Worm (Caenorhabditis elegans) whole organism, L1 larva: Measurements from ENCODE around the gene che-11.

Experiments used
- C04F5.9 ChIP-seq: sonication (generic microtip); optimal IDR thresholded peaks from 2 replicates; lab custom pipeline; 2016; ENCODE audit warnings: missing genetic modification characterization, missing compliant biosample characterization
- C16A3.4 ChIP-seq: fragments of 150-350 bp; optimal IDR thresholded peaks from 2 replicates; lab custom pipeline; 2014; ENCODE audit warnings: missing biosample characterization, missing genetic modification characterization
- F16B12.6 ChIP-seq: fragments of 150-350 bp; optimal IDR thresholded peaks from 2 replicates; lab custom pipeline; 2014; ENCODE audit warnings: missing biosample characterization, missing genetic modification characterization
- Y116A8C.19 ChIP-seq: sonication (generic microtip); optimal IDR thresholded peaks from 2 replicates; lab custom pipeline; 2016; ENCODE audit warnings: missing compliant biosample characterization, missing genetic modification characterization, borderline replicate concordance
- aly-2 ChIP-seq: fragments of 150-350 bp; optimal IDR thresholded peaks from 2 replicates; lab custom pipeline; 2014; ENCODE audit warnings: missing biosample characterization, missing genetic modification characterization
- ama-1 ChIP-seq: fragments of 150-350 bp; optimal IDR thresholded peaks from 2 replicates; lab custom pipeline; 2014
- ceh-8 ChIP-seq: fragments of 200-800 bp; sonication (Bioruptor generic); optimal IDR thresholded peaks from 2 replicates; lab custom pipeline; 2018; ENCODE audit warnings: mild to moderate bottlenecking, missing genetic modification characterization, moderate library complexity, missing compliant biosample characterization
- ceh-88 ChIP-seq: fragments of 200-800 bp; sonication (Bioruptor generic); IDR thresholded peaks from 2 replicates; pipeline ENCODE4 v1.3.6; 2022; ENCODE audit warnings: missing genetic modification characterization, missing compliant biosample characterization
- ces-1 ChIP-seq: fragments of 150-350 bp; optimal IDR thresholded peaks from 2 replicates; lab custom pipeline; 2014; ENCODE audit warnings: missing biosample characterization, missing genetic modification reagents, missing genetic modification characterization
- dpl-1 ChIP-seq, 3 experiments: fragments of 150-350 bp in 2 of 3; sonication (generic microtip) in 1 of 3; optimal IDR thresholded peaks; 2 replicates each; lab custom pipeline; 2014 to 2017; ENCODE audit warnings: missing biosample characterization in 3 of 3, missing genetic modification characterization in 3 of 3, missing genetic modification reagents in 3 of 3
- efl-3 ChIP-seq: fragments of 200-800 bp; sonication (Bioruptor generic); optimal IDR thresholded peaks from 2 replicates; lab custom pipeline; 2018; ENCODE audit warnings: mild to moderate bottlenecking, missing genetic modification characterization, missing compliant biosample characterization
- egl-13 ChIP-seq: sonication (generic microtip); optimal IDR thresholded peaks from 2 replicates; lab custom pipeline; 2016; ENCODE audit warnings: missing genotype, missing genetic modification reagents, missing genetic modification characterization, missing compliant biosample characterization
- egl-27 ChIP-seq, 2 experiments: fragments of 150-350 bp in 1 of 2; sonication (generic microtip); optimal IDR thresholded peaks; 3 replicates each; lab custom pipeline; 2017 to 2018; ENCODE audit warnings: missing biosample characterization in 2 of 2, missing genetic modification characterization in 2 of 2, missing genetic modification reagents in 2 of 2
- ets-5 ChIP-seq: fragments of 200-800 bp; sonication (Bioruptor generic); IDR thresholded peaks from 2 replicates; pipeline ENCODE4 v1.3.6; 2022; ENCODE audit warnings: missing genetic modification characterization, missing compliant biosample characterization
- fkh-10 ChIP-seq: sonication (generic microtip); optimal IDR thresholded peaks from 2 replicates; lab custom pipeline; 2017; ENCODE audit warnings: missing biosample characterization, missing genetic modification reagents, missing genetic modification characterization
- fkh-4 ChIP-seq: sonication (generic microtip); optimal IDR thresholded peaks from 2 replicates; lab custom pipeline; 2016; ENCODE audit warnings: missing compliant biosample characterization, missing genetic modification characterization, borderline replicate concordance
- fkh-8 ChIP-seq: sonication (generic microtip); optimal IDR thresholded peaks from 2 replicates; lab custom pipeline; 2016; ENCODE audit warnings: mild to moderate bottlenecking, missing genetic modification characterization, missing compliant biosample characterization
- fos-1 ChIP-seq: fragments of 150-350 bp; optimal IDR thresholded peaks from 2 replicates; lab custom pipeline; 2014; ENCODE audit warnings: missing biosample characterization, missing genetic modification characterization
- hlh-17 ChIP-seq: fragments of 200-800 bp; sonication (Bioruptor generic); optimal IDR thresholded peaks from 2 replicates; lab custom pipeline; 2018; ENCODE audit warnings: missing genetic modification characterization, mild to moderate bottlenecking, missing compliant biosample characterization, moderate library complexity, borderline replicate concordance
- hpl-2 ChIP-seq: fragments of 150-350 bp; optimal IDR thresholded peaks from 2 replicates; lab custom pipeline; 2014; ENCODE audit warnings: missing biosample characterization, missing genetic modification reagents, missing genetic modification characterization
- irx-1 ChIP-seq: sonication (generic microtip); optimal IDR thresholded peaks from 2 replicates; lab custom pipeline; 2016; ENCODE audit warnings: missing genetic modification characterization, missing compliant biosample characterization
- isw-1 ChIP-seq: fragments of 200-800 bp; sonication (Bioruptor generic); IDR thresholded peaks from 2 replicates; pipeline ENCODE4 v1.3.6; 2022; ENCODE audit warnings: missing genetic modification characterization, missing compliant biosample characterization
- jun-1 ChIP-seq: fragments of 150-350 bp; optimal IDR thresholded peaks from 2 replicates; lab custom pipeline; 2014; ENCODE audit warnings: missing biosample characterization, missing genetic modification reagents, missing genetic modification characterization
- lin-14 ChIP-seq: fragments of 200-800 bp; sonication (Bioruptor generic); optimal IDR thresholded peaks from 2 replicates; lab custom pipeline; 2018; ENCODE audit warnings: mild to moderate bottlenecking, missing genetic modification characterization, moderate library complexity, missing compliant biosample characterization
- lin-15B ChIP-seq: fragments of 150-350 bp; sonication (generic microtip); optimal IDR thresholded peaks from 3 replicates; lab custom pipeline; 2014; ENCODE audit warnings: missing biosample characterization, missing genetic modification characterization
- lin-35 ChIP-seq, 2 experiments: fragments of 150-350 bp; optimal IDR thresholded peaks; 2 replicates each; lab custom pipeline; 2014; ENCODE audit warnings: missing biosample characterization in 2 of 2, missing genetic modification characterization in 2 of 2, missing genetic modification reagents in 2 of 2
- lir-3 ChIP-seq: sonication (generic microtip); optimal IDR thresholded peaks from 2 replicates; lab custom pipeline; 2016; ENCODE audit warnings: mild to moderate bottlenecking, missing genetic modification characterization, moderate library complexity, missing compliant biosample characterization; ENCODE audit not compliant: poor library complexity
- mab-9 ChIP-seq: fragments of 200-800 bp; sonication (Bioruptor generic); IDR thresholded peaks from 2 replicates; pipeline ENCODE4 v1.3.6; 2022; ENCODE audit warnings: missing genetic modification reagents, missing genetic modification characterization, missing compliant biosample characterization
- nhr-11 ChIP-seq: fragments of 150-350 bp; optimal IDR thresholded peaks from 2 replicates; lab custom pipeline; 2014; ENCODE audit warnings: missing biosample characterization, missing genetic modification characterization
- nhr-12 ChIP-seq: sonication (generic microtip); optimal IDR thresholded peaks from 2 replicates; lab custom pipeline; 2017; ENCODE audit warnings: missing biosample characterization, missing genetic modification characterization
- nhr-19 ChIP-seq: fragments of 200-800 bp; sonication (Bioruptor generic); conservative IDR thresholded peaks from 2 replicates; pipeline ENCODE4 v1.3.6; 2022; ENCODE audit warnings: missing genetic modification characterization, missing compliant biosample characterization
- nhr-237 ChIP-seq: fragments of 150-350 bp; optimal IDR thresholded peaks from 2 replicates; lab custom pipeline; 2014; ENCODE audit warnings: missing biosample characterization, missing genetic modification characterization
- nhr-28 ChIP-seq: fragments of 150-350 bp; optimal IDR thresholded peaks from 2 replicates; lab custom pipeline; 2014; ENCODE audit warnings: missing biosample characterization, missing genetic modification characterization
- nhr-71 ChIP-seq: sonication (generic microtip); optimal IDR thresholded peaks from 2 replicates; lab custom pipeline; 2016; ENCODE audit warnings: mild to moderate bottlenecking, missing genetic modification characterization, moderate library complexity, missing compliant biosample characterization
- nhr-76 ChIP-seq: sonication (generic microtip); optimal IDR thresholded peaks from 2 replicates; lab custom pipeline; 2017; ENCODE audit warnings: missing biosample characterization, missing genetic modification characterization
- nhr-85 ChIP-seq: sonication (generic microtip); peaks from one replicate; lab custom pipeline; 2016; ENCODE audit warnings: missing genetic modification characterization, inconsistent platforms, missing compliant biosample characterization
- nhr-90 ChIP-seq: sonication (generic microtip); optimal IDR thresholded peaks from 2 replicates; lab custom pipeline; 2016; ENCODE audit warnings: mild to moderate bottlenecking, missing genetic modification characterization, missing compliant biosample characterization; ENCODE audit not compliant: poor library complexity
- pax-3 ChIP-seq: fragments of 200-800 bp; sonication (Bioruptor generic); optimal IDR thresholded peaks from 2 replicates; lab custom pipeline; 2018; ENCODE audit warnings: mild to moderate bottlenecking, missing genetic modification characterization, moderate library complexity, missing compliant biosample characterization
- pqm-1 ChIP-seq: sonication (generic microtip); optimal IDR thresholded peaks from 3 replicates; lab custom pipeline; 2017; ENCODE audit warnings: missing biosample characterization, missing genetic modification characterization
- skn-1 ChIP-seq: fragments of 150-350 bp; optimal IDR thresholded peaks from 2 replicates; lab custom pipeline; 2014; ENCODE audit warnings: missing biosample characterization, missing genetic modification characterization
- snpc-4 ChIP-seq: fragments of 150-350 bp; optimal IDR thresholded peaks from 2 replicates; lab custom pipeline; 2014; ENCODE audit warnings: missing biosample characterization, missing genetic modification characterization
- snu-23 ChIP-seq: sonication (generic microtip); optimal IDR thresholded peaks from 2 replicates; lab custom pipeline; 2016; ENCODE audit warnings: missing genetic modification characterization, missing compliant biosample characterization
- sox-4 ChIP-seq: sonication (generic microtip); optimal IDR thresholded peaks from 2 replicates; lab custom pipeline; 2016; ENCODE audit warnings: missing genetic modification characterization, missing compliant biosample characterization
- sup-37 ChIP-seq: fragments of 200-800 bp; sonication (Bioruptor generic); optimal IDR thresholded peaks from 2 replicates; lab custom pipeline; 2018; ENCODE audit warnings: mild to moderate bottlenecking, missing genetic modification characterization, missing compliant biosample characterization
- swsn-7 ChIP-seq: sonication (generic microtip); optimal IDR thresholded peaks from 2 replicates; lab custom pipeline; 2016; ENCODE audit warnings: missing genetic modification characterization, missing compliant biosample characterization
- tbx-2 ChIP-seq: sonication (generic microtip); optimal IDR thresholded peaks from 2 replicates; lab custom pipeline; 2016; ENCODE audit warnings: missing genetic modification characterization, missing compliant biosample characterization
- tlp-1 ChIP-seq: fragments of 150-350 bp; optimal IDR thresholded peaks from 2 replicates; lab custom pipeline; 2014; ENCODE audit warnings: missing biosample characterization, missing genetic modification characterization
- unc-30 ChIP-seq: sonication (generic microtip); optimal IDR thresholded peaks from 2 replicates; lab custom pipeline; 2017; ENCODE audit warnings: missing biosample characterization, missing genetic modification characterization
- unc-62 ChIP-seq: fragments of 150-350 bp; optimal IDR thresholded peaks from 2 replicates; lab custom pipeline; 2014; ENCODE audit warnings: missing biosample characterization, missing genetic modification reagents, missing genetic modification characterization
- unc-98 ChIP-seq: fragments of 200-800 bp; sonication (Bioruptor generic); IDR thresholded peaks from 2 replicates; pipeline ENCODE4 v1.3.6; 2022; ENCODE audit warnings: missing genetic modification characterization, missing compliant biosample characterization
- vab-15 ChIP-seq: sonication (generic microtip); optimal IDR thresholded peaks from 2 replicates; lab custom pipeline; 2017; ENCODE audit warnings: missing genotype, mild to moderate bottlenecking, missing genetic modification characterization, missing compliant biosample characterization
- xbp-1 ChIP-seq: sonication (generic microtip); optimal IDR thresholded peaks from 2 replicates; lab custom pipeline; 2016; ENCODE audit warnings: missing genetic modification characterization, missing compliant biosample characterization
- zag-1 ChIP-seq: fragments of 150-350 bp; optimal IDR thresholded peaks from 2 replicates; lab custom pipeline; 2014; ENCODE audit warnings: missing biosample characterization, missing genetic modification characterization
- zip-4 ChIP-seq: fragments of 200-800 bp; sonication (Bioruptor generic); optimal IDR thresholded peaks from 2 replicates; lab custom pipeline; 2018; ENCODE audit warnings: mild to moderate bottlenecking, missing genetic modification characterization, moderate library complexity, missing compliant biosample characterization
- ztf-4 ChIP-seq: fragments of 150-350 bp; optimal IDR thresholded peaks from 2 replicates; lab custom pipeline; 2014; ENCODE audit warnings: missing biosample characterization, missing genetic modification characterization

che-11 gene

ce11 chrV:12158377-12158776 is 7.9 kb upstream of the che-11 start:
- TF ChIP-seq F16B12.6 (tag; lab: Kevin White, UChicago) (no peak), egl-27 (tag; optimal IDR thresholded peaks at IDR 0.05; lab: Kevin White, UChicago) (no peak), tlp-1 (tag; lab: Kevin White, UChicago) (no peak), swsn-7 (tag; lab: Kevin White, UChicago) (no peak), jun-1 (tag; lab: Kevin White, UChicago) (no peak), lin-15B (no peak), lir-3 (tag; lab: Kevin White, UChicago) (no peak), dpl-1 (GFP tag; optimal IDR thresholded peaks at IDR 0.05; lab: Kevin White, UChicago) (no peak), irx-1 (tag; lab: Kevin White, UChicago) (no peak), hpl-2 (no peak), lin-14 (GFP tag; lab: Kevin White, UChicago) (peak; percentile 79), C04F5.9 (tag; lab: Kevin White, UChicago) (no peak), isw-1 (GFP tag; lab: Robert Waterston, UW) (no peak), nhr-28 (tag; lab: Kevin White, UChicago) (no peak), ceh-88 (no peak), C16A3.4 (no peak), nhr-19 (GFP tag; lab: Robert Waterston, UW) (peak; percentile 29), efl-3 (no peak), lin-35 (GFP tag; optimal IDR thresholded peaks at IDR 0.05; lab: Kevin White, UChicago) (no peak), ets-5 (GFP tag; lab: Robert Waterston, UW) (no peak), fkh-10 (no peak), sox-4 (no peak), zag-1 (tag; lab: Kevin White, UChicago) (no peak), egl-13 (tag; lab: Kevin White, UChicago) (no peak), nhr-12 (tag; lab: Kevin White, UChicago) (no peak), xbp-1 (tag; lab: Kevin White, UChicago) (no peak), unc-62 (no peak), nhr-11 (tag; lab: Kevin White, UChicago) (no peak), fkh-4 (tag; lab: Kevin White, UChicago) (no peak), nhr-76 (no peak), nhr-237 (tag; lab: Kevin White, UChicago) (no peak), nhr-90 (tag; lab: Kevin White, UChicago) (no peak), zip-4 (GFP tag; lab: Kevin White, UChicago) (no peak), unc-30 (tag; lab: Kevin White, UChicago) (no peak), aly-2 (tag; lab: Kevin White, UChicago) (no peak), snu-23 (GFP tag; lab: Kevin White, UChicago) (peak; percentile 8), hlh-17 (no peak), ceh-8 (GFP tag; lab: Kevin White, UChicago) (no peak), snpc-4 (no peak), vab-15 (tag; lab: Kevin White, UChicago) (no peak), fkh-8 (no peak), ztf-4 (tag; lab: Kevin White, UChicago) (no peak), ama-1 (lab: Kevin White, UChicago) (no peak), tbx-2 (tag; lab: Kevin White, UChicago) (no peak), skn-1 (tag; lab: Kevin White, UChicago) (no peak), pax-3 (tag; lab: Kevin White, UChicago) (no peak), pqm-1 (no peak), sup-37 (GFP tag; lab: Kevin White, UChicago) (no peak), ces-1 (GFP tag; lab: Kevin White, UChicago) (no peak), mab-9 (GFP tag; lab: Robert Waterston, UW) (no peak), nhr-85 (peak; percentile 81), fos-1 (tag; lab: Kevin White, UChicago) (no peak), unc-98 (GFP tag; lab: Robert Waterston, UW) (no peak), Y116A8C.19 (tag; lab: Kevin White, UChicago) (no peak), nhr-71 (tag; lab: Kevin White, UChicago) (peak; percentile 47)
